Fruit fly (Drosophila melanogaster) whole organism, prepupa: Measurements from ENCODE around the gene CG44954.

Source experiments
- Blimp-1 ChIP-seq: fragments of 200-800 bp; sonication (Bioruptor generic); optimal IDR thresholded peaks from 3 replicates; lab custom pipeline; 2017; ENCODE audit warnings: missing biosample characterization, missing genetic modification characterization, mild to moderate bottlenecking, moderate library complexity, missing genetic modification reagents
- CG10631 ChIP-seq: fragments of 200-800 bp; sonication (Bioruptor generic); optimal IDR thresholded peaks from 2 replicates; lab custom pipeline; 2016; ENCODE audit warnings: missing biosample characterization, missing genetic modification characterization
- CG11294 ChIP-seq: fragments of 200-800 bp; sonication (Bioruptor generic); IDR thresholded peaks from 2 replicates; pipeline ENCODE4 v1.3.6; 2022; ENCODE audit warnings: missing biosample characterization, missing genetic modification characterization
- CG11762 ChIP-seq: fragments of 200-800 bp; sonication (Bioruptor generic); optimal IDR thresholded peaks from 3 replicates; lab custom pipeline; 2016; ENCODE audit warnings: missing biosample characterization, missing genetic modification characterization; ENCODE audit not compliant: insufficient read depth
- CG15336 ChIP-seq: fragments of 200-800 bp; sonication (Bioruptor generic); IDR thresholded peaks from 2 replicates; pipeline ENCODE4 v1.3.6; 2022; ENCODE audit warnings: missing biosample characterization, missing genetic modification characterization
- CG3032 ChIP-seq: fragments of 200-800 bp; optimal IDR thresholded peaks from 2 replicates; lab custom pipeline; 2019; ENCODE audit warnings: missing biosample characterization, mild to moderate bottlenecking, missing genetic modification characterization, moderate library complexity
- CG32006 ChIP-seq: fragments of 200-800 bp; sonication (Bioruptor generic); optimal IDR thresholded peaks from 3 replicates; lab custom pipeline; 2017; ENCODE audit warnings: missing biosample characterization, mild to moderate bottlenecking, missing genetic modification characterization
- CG3919 ChIP-seq: fragments of 200-800 bp; sonication (Bioruptor generic); optimal IDR thresholded peaks from 3 replicates; lab custom pipeline; 2016; ENCODE audit warnings: missing biosample characterization, missing genetic modification characterization
- CG4318 ChIP-seq: fragments of 200-800 bp; sonication (Bioruptor generic); optimal IDR thresholded peaks from 3 replicates; lab custom pipeline; 2017; ENCODE audit warnings: missing biosample characterization, mild to moderate bottlenecking, missing genetic modification characterization
- CG6276 ChIP-seq: fragments of 200-800 bp; sonication (Bioruptor generic); optimal IDR thresholded peaks from 2 replicates; lab custom pipeline; 2017; ENCODE audit warnings: missing biosample characterization, mild to moderate bottlenecking, missing genetic modification characterization
- CG6792 ChIP-seq: fragments of 200-800 bp; sonication (Bioruptor generic); optimal IDR thresholded peaks from 3 replicates; lab custom pipeline; 2016; ENCODE audit warnings: missing biosample characterization, missing genetic modification characterization
- CG6808 ChIP-seq: fragments of 200-800 bp; sonication (Bioruptor generic); optimal IDR thresholded peaks from 3 replicates; lab custom pipeline; 2017; ENCODE audit warnings: missing biosample characterization, missing genetic modification characterization, mild to moderate bottlenecking, moderate library complexity, missing genetic modification reagents
- CG6854 ChIP-seq: fragments of 200-800 bp; sonication (Bioruptor generic); optimal IDR thresholded peaks from 2 replicates; lab custom pipeline; 2017; ENCODE audit warnings: missing biosample characterization, mild to moderate bottlenecking, missing genetic modification characterization
- CG7368 ChIP-seq: fragments of 200-800 bp; sonication (Bioruptor generic); optimal IDR thresholded peaks from 3 replicates; lab custom pipeline; 2016; ENCODE audit warnings: missing biosample characterization, missing genetic modification characterization
- CG8119 ChIP-seq: fragments of 200-800 bp; sonication (Bioruptor generic); IDR thresholded peaks from 3 replicates; pipeline ENCODE4 v1.3.6; 2022; ENCODE audit warnings: missing biosample characterization, missing genetic modification characterization
- CG8319 ChIP-seq: fragments of 200-800 bp; sonication (Bioruptor generic); optimal IDR thresholded peaks from 3 replicates; lab custom pipeline; 2016; ENCODE audit warnings: missing biosample characterization, missing genetic modification characterization
- CG8632 ChIP-seq: fragments of 200-800 bp; sonication (Bioruptor generic); optimal IDR thresholded peaks from 3 replicates; lab custom pipeline; 2016; ENCODE audit warnings: missing biosample characterization, missing genetic modification characterization
- CG9139 ChIP-seq: fragments of 200-800 bp; sonication (Bioruptor generic); optimal IDR thresholded peaks from 3 replicates; lab custom pipeline; 2017; ENCODE audit warnings: missing biosample characterization, mild to moderate bottlenecking, missing genetic modification characterization
- Eip78C ChIP-seq: fragments of 200-800 bp; sonication (Bioruptor generic); peaks from one replicate; lab custom pipeline; 2016; ENCODE audit warnings: missing biosample characterization, missing genetic modification characterization
- Eip93F ChIP-seq: fragments of 200-800 bp; sonication (Bioruptor generic); optimal IDR thresholded peaks from 2 replicates; lab custom pipeline; 2016; ENCODE audit warnings: missing biosample characterization, mild to moderate bottlenecking, missing genetic modification characterization
- Ets21C ChIP-seq: fragments of 200-800 bp; sonication (Bioruptor generic); optimal IDR thresholded peaks from 3 replicates; lab custom pipeline; 2016; ENCODE audit warnings: missing biosample characterization, missing genetic modification characterization
- Gug ChIP-seq: fragments of 200-800 bp; sonication (Bioruptor generic); IDR thresholded peaks from 2 replicates; pipeline ENCODE4 v1.3.6; 2022; ENCODE audit warnings: missing biosample characterization, missing genetic modification characterization
- Hr38 ChIP-seq: sonication (Bioruptor generic); optimal IDR thresholded peaks from 2 replicates; lab custom pipeline; 2016; ENCODE audit warnings: missing biosample characterization, missing genetic modification characterization
- Hr4 ChIP-seq: fragments of 200-800 bp; sonication (Bioruptor generic); optimal IDR thresholded peaks from 3 replicates; lab custom pipeline; 2016; ENCODE audit warnings: missing biosample characterization, missing genetic modification characterization
- Lpt ChIP-seq: fragments of 200-800 bp; sonication (Bioruptor generic); optimal IDR thresholded peaks from 3 replicates; lab custom pipeline; 2016; ENCODE audit warnings: missing biosample characterization, missing genetic modification characterization
- Met ChIP-seq: fragments of 200-800 bp; sonication (Bioruptor generic); optimal IDR thresholded peaks from 3 replicates; lab custom pipeline; 2016; ENCODE audit warnings: missing biosample characterization, missing genetic modification characterization
- OdsH ChIP-seq: fragments of 200-800 bp; sonication (Bioruptor generic); optimal IDR thresholded peaks from 3 replicates; lab custom pipeline; 2016; ENCODE audit warnings: missing biosample characterization, missing genetic modification characterization
- Smox ChIP-seq: fragments of 200-800 bp; sonication (Bioruptor generic); optimal IDR thresholded peaks from 3 replicates; lab custom pipeline; 2016; ENCODE audit warnings: missing biosample characterization, missing genetic modification characterization
- Sox14 ChIP-seq: fragments of 200-800 bp; sonication (Bioruptor generic); optimal IDR thresholded peaks from 3 replicates; lab custom pipeline; 2016; ENCODE audit warnings: missing biosample characterization, missing genetic modification characterization
- achi ChIP-seq: fragments of 200-800 bp; sonication (Bioruptor generic); optimal IDR thresholded peaks from 3 replicates; lab custom pipeline; 2016; ENCODE audit warnings: missing biosample characterization, missing genetic modification characterization
- acj6 ChIP-seq: fragments of 200-800 bp; sonication (Bioruptor generic); optimal IDR thresholded peaks from 3 replicates; lab custom pipeline; 2016; ENCODE audit warnings: missing biosample characterization, missing genetic modification characterization
- cyc ChIP-seq: fragments of 200-800 bp; sonication (Bioruptor generic); optimal IDR thresholded peaks from 3 replicates; lab custom pipeline; 2016; ENCODE audit warnings: missing biosample characterization, missing genetic modification characterization
- dac ChIP-seq: fragments of 200-800 bp; sonication (Bioruptor generic); optimal IDR thresholded peaks from 2 replicates; lab custom pipeline; 2017; ENCODE audit warnings: missing biosample characterization, mild to moderate bottlenecking, missing genetic modification characterization
- eg ChIP-seq: fragments of 200-800 bp; sonication (Bioruptor generic); IDR thresholded peaks from 3 replicates; pipeline ENCODE4 v1.3.6; 2022; ENCODE audit warnings: missing biosample characterization, missing genetic modification characterization
- fd59A ChIP-seq: fragments of 200-800 bp; sonication (Bioruptor generic); optimal IDR thresholded peaks from 2 replicates; lab custom pipeline; 2017; ENCODE audit warnings: missing biosample characterization, mild to moderate bottlenecking, missing genetic modification characterization, missing genetic modification reagents
- fd85E ChIP-seq: fragments of 200-800 bp; sonication (Bioruptor generic); optimal IDR thresholded peaks from 3 replicates; lab custom pipeline; 2016; ENCODE audit warnings: missing biosample characterization, missing genetic modification characterization
- fkh ChIP-seq: fragments of 200-800 bp; sonication (Bioruptor generic); optimal IDR thresholded peaks from 3 replicates; lab custom pipeline; 2017; ENCODE audit warnings: missing biosample characterization, mild to moderate bottlenecking, missing genetic modification characterization, moderate library complexity
- lz ChIP-seq: fragments of 200-800 bp; sonication (Bioruptor generic); optimal IDR thresholded peaks from 3 replicates; lab custom pipeline; 2016; ENCODE audit warnings: missing biosample characterization, missing genetic modification characterization
- net ChIP-seq: fragments of 200-800 bp; sonication (Bioruptor generic); optimal IDR thresholded peaks from 3 replicates; lab custom pipeline; 2016; ENCODE audit warnings: missing biosample characterization, missing genetic modification characterization
- salr ChIP-seq, 2 experiments: fragments of 200-800 bp; sonication (Bioruptor generic); optimal IDR thresholded peaks; 3 replicates each; lab custom pipeline; 2016 to 2018; ENCODE audit warnings: missing biosample characterization in 2 of 2, missing genetic modification characterization in 2 of 2, mild to moderate bottlenecking in 1 of 2
- spab ChIP-seq: fragments of 200-800 bp; sonication (Bioruptor generic); optimal IDR thresholded peaks from 2 replicates; lab custom pipeline; 2017; ENCODE audit warnings: missing biosample characterization, mild to moderate bottlenecking, missing genetic modification characterization, missing genetic modification reagents
- ss ChIP-seq, 2 experiments: fragments of 200-800 bp; sonication (Bioruptor generic); optimal IDR thresholded peaks; 2 replicates in 1 of 2; 3 replicates in 1 of 2; lab custom pipeline; 2017 to 2018; ENCODE audit warnings: mild to moderate bottlenecking in 2 of 2, missing biosample characterization in 2 of 2, missing genetic modification characterization in 2 of 2, moderate library complexity in 1 of 2
- svp ChIP-seq: fragments of 200-800 bp; sonication (Bioruptor generic); peaks from one replicate; lab custom pipeline; 2016; ENCODE audit warnings: missing biosample characterization, missing genetic modification characterization
- topi ChIP-seq: fragments of 200-800 bp; sonication (Bioruptor generic); optimal IDR thresholded peaks from 3 replicates; lab custom pipeline; 2016; ENCODE audit warnings: missing biosample characterization, missing genetic modification characterization
- vri ChIP-seq: fragments of 200-800 bp; sonication (Bioruptor generic); optimal IDR thresholded peaks from 3 replicates; lab custom pipeline; 2016; ENCODE audit warnings: missing biosample characterization, mild to moderate bottlenecking, missing genetic modification characterization

Gene CG44954

dm6 chr3R:30596704-30597103 lies 25.0 kb downstream of the CG44954 start, which contains the start of gene CG31019:
TSS of gene CG31019 (plus strand) at chr3R:30597004.
- no peak for TF ChIP-seq CG32006
- TF ChIP-seq CG15336 = no peak
- no peak for TF ChIP-seq Smox (GFP tag; lab: Kevin White, UChicago)
- no peak for TF ChIP-seq Blimp-1 (GFP tag; lab: Kevin White, UChicago)
- no peak for TF ChIP-seq Eip78C (GFP tag; lab: Kevin White, UChicago)
- TF ChIP-seq CG3032 (tag; lab: Kevin White, UChicago) = no peak
- TF ChIP-seq dac (GFP tag; lab: Kevin White, UChicago) = no peak
- no peak for TF ChIP-seq CG8319

dm6 chr3R:30592733-30593132 lies 29.0 kb downstream of the CG44954 start:
- TF ChIP-seq salr (GFP tag; optimal IDR thresholded peaks at IDR 0.05; lab: Kevin White, UChicago) (no peak), vri (GFP tag; lab: Kevin White, UChicago) (peak; percentile 21), svp (GFP tag; lab: Kevin White, UChicago) (peak; percentile 8)

dm6 chr3R:30590845-30591244 lies 30.9 kb downstream of the CG44954 start:
- peak; percentile 44 for TF ChIP-seq Eip78C (GFP tag; lab: Kevin White, UChicago)
- no peak for TF ChIP-seq acj6 (GFP tag; lab: Kevin White, UChicago)
- TF ChIP-seq svp (GFP tag; lab: Kevin White, UChicago) = peak; percentile 6
- no peak for TF ChIP-seq CG7368 (GFP tag; lab: Kevin White, UChicago)
- no peak for TF ChIP-seq net (GFP tag; lab: Kevin White, UChicago)
- TF ChIP-seq lz (GFP tag; lab: Kevin White, UChicago) = no peak
- TF ChIP-seq CG10631 (GFP tag; lab: Kevin White, UChicago) = no peak
- no peak for TF ChIP-seq CG32006

- TF ChIP-seq dac (GFP tag; lab: Kevin White, UChicago) (no peak), ss (GFP tag; optimal IDR thresholded peaks at IDR 0.05; lab: Kevin White, UChicago) (no peak), fkh (GFP tag; lab: Kevin White, UChicago) (no peak), Eip93F (GFP tag; lab: Kevin White, UChicago) (no peak), CG6854 (no peak), CG6792 (GFP tag; lab: Kevin White, UChicago) (peak; percentile 34), fd59A (no peak), cyc (GFP tag; lab: Kevin White, UChicago) (no peak), CG8119 (GFP tag; lab: Robert Waterston, UW) (no peak), Met (GFP tag; lab: Kevin White, UChicago) (peak; percentile 13), CG4318 (no peak), CG8632 (GFP tag; lab: Kevin White, UChicago) (peak; percentile 19), Lpt (no peak), achi (no peak), CG3919 (GFP tag; lab: Kevin White, UChicago) (peak; percentile 17), Hr4 (GFP tag; lab: Kevin White, UChicago) (no peak), CG11294 (GFP tag; lab: Robert Waterston, UW) (no peak), CG11762 (GFP tag; lab: Kevin White, UChicago) (no peak), CG9139 (GFP tag; lab: Kevin White, UChicago) (no peak), Sox14 (GFP tag; lab: Kevin White, UChicago) (no peak), eg (GFP tag; lab: Robert Waterston, UW) (no peak), CG6276 (GFP tag; lab: Kevin White, UChicago) (no peak), Hr38 (GFP tag; lab: Kevin White, UChicago) (no peak), OdsH (GFP tag; lab: Kevin White, UChicago) (peak; percentile 40), CG8319 (no peak), Gug (GFP tag; lab: Robert Waterston, UW) (no peak), spab (GFP tag; lab: Kevin White, UChicago) (no peak), Eip78C (GFP tag; lab: Kevin White, UChicago) (peak; percentile 78), acj6 (GFP tag; lab: Kevin White, UChicago) (peak; percentile 37), CG32006 (peak; percentile 15), svp (GFP tag; lab: Kevin White, UChicago) (peak; percentile 66), vri (GFP tag; lab: Kevin White, UChicago) (no peak), CG7368 (GFP tag; lab: Kevin White, UChicago) (no peak), topi (GFP tag; lab: Kevin White, UChicago) (peak; percentile 35), Ets21C (no peak), net (GFP tag; lab: Kevin White, UChicago) (no peak), CG6808 (GFP tag; lab: Kevin White, UChicago) (no peak), fd85E (GFP tag; lab: Kevin White, UChicago) (no peak), CG3032 (tag; lab: Kevin White, UChicago) (no peak)
These were observed 31.5 kb downstream of the CG44954 start for dm6 chr3R:30590237-30590636.
